Fruit fly (Drosophila melanogaster): ENCODE data around the gene CG31141.
A peak's percentile ranks its signal among the peaks of the same experiment; 100 is the strongest.

CG31141 gene

dm6 chr3R:23920874-23921539 is 2.1 kb upstream of the CG31141 start (continued):
- TF ChIP-seq CG32264 (GFP tag; optimal IDR thresholded peaks at IDR 0.05) (no peak), Hr83 (GFP tag; optimal IDR thresholded peaks at IDR 0.05; ENCODE audit: poor library complexity, severe bottlenecking) (no peak), psq (GFP tag; optimal IDR thresholded peaks at IDR 0.05) (peak; percentile 4), Sp1 (GFP tag; optimal IDR thresholded peaks at IDR 0.05) (peak; percentile 44), foxo (GFP tag; optimal IDR thresholded peaks at IDR 0.05) (peak in 1 of 2 experiments; percentile 9), woc (GFP tag; optimal IDR thresholded peaks at IDR 0.05) (no peak), Hr78 (GFP tag; optimal IDR thresholded peaks at IDR 0.05) (no peak), dsf (GFP tag; optimal IDR thresholded peaks at IDR 0.05; ENCODE audit: borderline replicate concordance) (no peak)

dm6 chr3R:23921701-23922501 is 1.2 kb upstream of the CG31141 start:
- TF ChIP-seq OdsH (GFP tag; optimal IDR thresholded peaks at IDR 0.05) (no peak), Jra (GFP tag; optimal IDR thresholded peaks at IDR 0.05) (no peak), pan (optimal IDR thresholded peaks at IDR 0.05) (no peak), HLH106 (tag; optimal IDR thresholded peaks at IDR 0.05) (peak; percentile 50), Vsx2 (GFP tag; optimal IDR thresholded peaks at IDR 0.05; ENCODE audit: partially characterized antibody) (no peak), psq (GFP tag; optimal IDR thresholded peaks at IDR 0.05) (peak; percentile 18), Rel (GFP tag; optimal IDR thresholded peaks at IDR 0.05) (no peak), Rel (tag; optimal IDR thresholded peaks at IDR 0.05) (no peak), brk (GFP tag; optimal IDR thresholded peaks at IDR 0.05) (no peak), tai (GFP tag; optimal IDR thresholded peaks at IDR 0.05) (no peak), Abd-B (GFP tag; optimal IDR thresholded peaks at IDR 0.05) (no peak), dl (GFP tag; optimal IDR thresholded peaks at IDR 0.05; ENCODE audit: insufficient read depth in 1 of 2, partially characterized antibody in 2 of 2) (peak in 1 of 2 experiments; percentile 67), Myc (optimal IDR thresholded peaks at IDR 0.05) (no peak), sage (GFP tag; optimal IDR thresholded peaks at IDR 0.05) (no peak), rgr (GFP tag; optimal IDR thresholded peaks at IDR 0.05) (peak; percentile 54), usp (GFP tag; optimal IDR thresholded peaks at IDR 0.05) (no peak), foxo (GFP tag; optimal IDR thresholded peaks at IDR 0.05) (peak in 1 of 2 experiments; percentile 45), jim (GFP tag; optimal IDR thresholded peaks at IDR 0.05) (no peak), CrebA (GFP tag; optimal IDR thresholded peaks at IDR 0.05; ENCODE audit: borderline replicate concordance) (no peak), br (GFP tag; optimal IDR thresholded peaks at IDR 0.05) (peak; percentile 27), Mio (GFP tag; optimal IDR thresholded peaks at IDR 0.05) (no peak), dsf (GFP tag; optimal IDR thresholded peaks at IDR 0.05; ENCODE audit: borderline replicate concordance) (no peak), GATAd (GFP tag; optimal IDR thresholded peaks at IDR 0.05) (no peak), CG32264 (GFP tag; optimal IDR thresholded peaks at IDR 0.05) (no peak), Sp1 (GFP tag; optimal IDR thresholded peaks at IDR 0.05) (no peak), Dif (GFP tag; optimal IDR thresholded peaks at IDR 0.05; ENCODE audit: partially characterized antibody) (peak; percentile 75), h (GFP tag; optimal IDR thresholded peaks at IDR 0.05) (peak; percentile 38), CG9705 (GFP tag; optimal IDR thresholded peaks at IDR 0.05) (no peak), Dfd (GFP tag; optimal IDR thresholded peaks at IDR 0.05) (no peak), Hr78 (GFP tag; optimal IDR thresholded peaks at IDR 0.05) (no peak), woc (GFP tag; optimal IDR thresholded peaks at IDR 0.05) (no peak), Hnf4 (GFP tag; optimal IDR thresholded peaks at IDR 0.05) (no peak), dmrt93B (GFP tag; optimal IDR thresholded peaks at IDR 0.05) (no peak), lola (GFP tag; optimal IDR thresholded peaks at IDR 0.05) (no peak)

dm6 chr3R:23924200-23924599 is 1.1 kb downstream of the CG31141 start, which contains the start of gene Ndc1:
Gene Ndc1 (plus strand): TSS chr3R:23924399.
- TF ChIP-seq woc (GFP tag; optimal IDR thresholded peaks at IDR 0.05) (no peak), CrebA (GFP tag; optimal IDR thresholded peaks at IDR 0.05; ENCODE audit: borderline replicate concordance) (no peak), Hr78 (GFP tag; optimal IDR thresholded peaks at IDR 0.05) (no peak), dl (GFP tag; optimal IDR thresholded peaks at IDR 0.05; ENCODE audit: insufficient read depth in 1 of 2, partially characterized antibody in 2 of 2) (no peak), Hr83 (GFP tag; optimal IDR thresholded peaks at IDR 0.05; ENCODE audit: poor library complexity, severe bottlenecking) (no peak), jim (GFP tag; optimal IDR thresholded peaks at IDR 0.05) (no peak), Sp1 (GFP tag; optimal IDR thresholded peaks at IDR 0.05) (no peak), Vsx2 (GFP tag; optimal IDR thresholded peaks at IDR 0.05; ENCODE audit: partially characterized antibody) (no peak), dsf (GFP tag; optimal IDR thresholded peaks at IDR 0.05; ENCODE audit: borderline replicate concordance) (no peak), brk (GFP tag; optimal IDR thresholded peaks at IDR 0.05) (no peak), Jra (GFP tag; optimal IDR thresholded peaks at IDR 0.05) (no peak), dmrt93B (GFP tag; optimal IDR thresholded peaks at IDR 0.05) (no peak), OdsH (GFP tag; optimal IDR thresholded peaks at IDR 0.05) (no peak), Dif (GFP tag; optimal IDR thresholded peaks at IDR 0.05; ENCODE audit: partially characterized antibody) (no peak)

Data from whole organism, wandering third instar larva.